Fruit fly (Drosophila melanogaster) whole organism, embryonic: ENCODE results near the gene CG15445.

Experiments
- CG11695 ChIP-seq: fragments of 200-800 bp; sonication (Bioruptor generic); IDR thresholded peaks from 3 replicates; pipeline ENCODE4 v1.3.6; 2022; ENCODE audit warnings: missing biosample characterization, missing genetic modification characterization
- CG12071 ChIP-seq: fragments of 200-800 bp; sonication (Bioruptor generic); optimal IDR thresholded peaks from 3 replicates; lab custom pipeline; 2018; ENCODE audit warnings: missing biosample characterization, mild to moderate bottlenecking, missing genetic modification characterization
- CG12219 ChIP-seq: fragments of 200-800 bp; sonication (Bioruptor generic); optimal IDR thresholded peaks from 3 replicates; lab custom pipeline; 2018; ENCODE audit warnings: missing biosample characterization, mild to moderate bottlenecking, missing genetic modification characterization
- CG12391 ChIP-seq: fragments of 200-800 bp; sonication (Bioruptor generic); optimal IDR thresholded peaks from 3 replicates; lab custom pipeline; 2018; ENCODE audit warnings: missing biosample characterization, mild to moderate bottlenecking, missing genetic modification characterization, moderate library complexity
- CG12659 ChIP-seq: fragments of 200-800 bp; sonication (Bioruptor generic); optimal IDR thresholded peaks from 3 replicates; lab custom pipeline; 2017; ENCODE audit warnings: mild to moderate bottlenecking, missing biosample characterization, missing genetic modification reagents, missing genetic modification characterization
- CG13894 ChIP-seq: fragments of 200-800 bp; sonication (Bioruptor generic); optimal IDR thresholded peaks from 3 replicates; lab custom pipeline; 2018; ENCODE audit warnings: missing biosample characterization, mild to moderate bottlenecking, missing genetic modification characterization, moderate library complexity
- CG14710 ChIP-seq: fragments of 200-800 bp; sonication (Bioruptor generic); optimal IDR thresholded peaks from 3 replicates; lab custom pipeline; 2019; ENCODE audit warnings: missing biosample characterization, mild to moderate bottlenecking, missing genetic modification characterization, moderate library complexity
- CG15011 ChIP-seq: fragments of 200-800 bp; sonication (Bioruptor generic); optimal IDR thresholded peaks from 3 replicates; lab custom pipeline; 2018; ENCODE audit warnings: missing biosample characterization, mild to moderate bottlenecking, missing genetic modification characterization
- CG16815 ChIP-seq: fragments of 200-800 bp; sonication (Bioruptor generic); optimal IDR thresholded peaks from 3 replicates; lab custom pipeline; 2017; ENCODE audit warnings: missing biosample characterization, mild to moderate bottlenecking, missing genetic modification characterization
- CG17568 ChIP-seq: fragments of 200-800 bp; sonication (Bioruptor generic); optimal IDR thresholded peaks from 2 replicates; lab custom pipeline; 2018; ENCODE audit warnings: missing biosample characterization, mild to moderate bottlenecking, missing genetic modification characterization, moderate library complexity
- CG2120 ChIP-seq: fragments of 200-800 bp; sonication (Bioruptor generic); optimal IDR thresholded peaks from 3 replicates; lab custom pipeline; 2016; ENCODE audit warnings: missing biosample characterization, missing genetic modification characterization
- CG32532 ChIP-seq: fragments of 200-800 bp; sonication (Bioruptor generic); IDR thresholded peaks from 2 replicates; pipeline ENCODE4 v1.3.6; 2022; ENCODE audit warnings: missing biosample characterization, missing genetic modification characterization
- CG3838 ChIP-seq: fragments of 200-800 bp; sonication (Bioruptor generic); optimal IDR thresholded peaks from 3 replicates; lab custom pipeline; 2016; ENCODE audit warnings: missing biosample characterization, missing genetic modification characterization
- CG7987 ChIP-seq: fragments of 200-800 bp; sonication (Bioruptor generic); optimal IDR thresholded peaks from 2 replicates; lab custom pipeline; 2018; ENCODE audit warnings: missing biosample characterization, mild to moderate bottlenecking, missing genetic modification characterization, moderate library complexity
- CG8359 ChIP-seq: fragments of 200-800 bp; sonication (Bioruptor generic); optimal IDR thresholded peaks from 2 replicates; lab custom pipeline; 2017; ENCODE audit warnings: missing biosample characterization, mild to moderate bottlenecking, missing genetic modification characterization, borderline replicate concordance
- CG9215 ChIP-seq: fragments of 200-800 bp; sonication (Bioruptor generic); IDR thresholded peaks from 2 replicates; pipeline ENCODE4 v1.3.6; 2022; ENCODE audit warnings: missing biosample characterization, missing genetic modification characterization
- CG9932 ChIP-seq: fragments of 200-800 bp; sonication (Bioruptor generic); IDR thresholded peaks from 2 replicates; pipeline ENCODE4 v1.3.6; 2022; ENCODE audit warnings: missing biosample characterization, missing genetic modification characterization
- CTCF ChIP-seq: fragments of 200-800 bp; sonication (Bioruptor generic); optimal IDR thresholded peaks from 2 replicates; lab custom pipeline; 2017; ENCODE audit warnings: missing biosample characterization, mild to moderate bottlenecking, missing genetic modification characterization, moderate library complexity
- Dbx ChIP-seq: fragments of 200-800 bp; sonication (Bioruptor generic); IDR thresholded peaks from 3 replicates; pipeline ENCODE4 v1.3.6; 2022; ENCODE audit warnings: missing biosample characterization, missing genetic modification characterization
- Drgx ChIP-seq: fragments of 200-800 bp; sonication (Bioruptor generic); IDR thresholded peaks from 2 replicates; pipeline ENCODE4 v1.3.6; 2022; ENCODE audit warnings: missing biosample characterization, missing genetic modification characterization
- HmgZ ChIP-seq: fragments of 200-800 bp; sonication (Bioruptor generic); optimal IDR thresholded peaks from 2 replicates; lab custom pipeline; 2018; ENCODE audit warnings: missing biosample characterization, mild to moderate bottlenecking, missing genetic modification characterization
- Meics ChIP-seq: fragments of 200-800 bp; sonication (Bioruptor generic); optimal IDR thresholded peaks from 2 replicates; lab custom pipeline; 2017; ENCODE audit warnings: missing biosample characterization, mild to moderate bottlenecking, missing genetic modification characterization
- Mrtf ChIP-seq: fragments of 200-800 bp; sonication (Bioruptor generic); IDR thresholded peaks from 3 replicates; pipeline ENCODE4 v1.3.6; 2022; ENCODE audit warnings: missing biosample characterization, missing genetic modification characterization
- Oaz ChIP-seq: fragments of 200-800 bp; sonication (Bioruptor generic); IDR thresholded peaks from 2 replicates; pipeline ENCODE4 v1.3.6; 2022; ENCODE audit warnings: missing biosample characterization, missing genetic modification characterization
- Rfx ChIP-seq: fragments of 200-800 bp; sonication (Bioruptor generic); IDR thresholded peaks from 2 replicates; pipeline ENCODE4 v1.3.6; 2022; ENCODE audit warnings: missing biosample characterization, missing genetic modification characterization
- TFAM ChIP-seq: fragments of 200-800 bp; sonication (Bioruptor generic); optimal IDR thresholded peaks from 2 replicates; lab custom pipeline; 2017; ENCODE audit warnings: missing biosample characterization, missing genetic modification characterization, inconsistent platforms
- Xbp1 ChIP-seq: fragments of 200-800 bp; sonication (Bioruptor generic); optimal IDR thresholded peaks from 3 replicates; lab custom pipeline; 2016; ENCODE audit warnings: missing biosample characterization, mild to moderate bottlenecking, missing genetic modification characterization
- Xrp1 ChIP-seq: fragments of 200-800 bp; sonication (Bioruptor generic); IDR thresholded peaks from 2 replicates; pipeline ENCODE4 v1.3.6; 2022; ENCODE audit warnings: missing biosample characterization, missing genetic modification characterization
- al ChIP-seq: fragments of 200-800 bp; sonication (Bioruptor generic); IDR thresholded peaks from 2 replicates; pipeline ENCODE4 v1.3.6; 2022; ENCODE audit warnings: missing biosample characterization, missing genetic modification characterization
- bbx ChIP-seq: fragments of 200-800 bp; sonication (Bioruptor generic); IDR thresholded peaks from 2 replicates; pipeline ENCODE4 v1.3.6; 2022; ENCODE audit warnings: missing biosample characterization, missing genetic modification characterization; ENCODE audit not compliant: partially characterized antibody
- cas ChIP-seq: fragments of 200-800 bp; sonication (Bioruptor generic); IDR thresholded peaks from 2 replicates; pipeline ENCODE4 v1.3.6; 2022; ENCODE audit warnings: missing biosample characterization, missing genetic modification characterization
- disco-r ChIP-seq: fragments of 200-800 bp; sonication (Bioruptor generic); optimal IDR thresholded peaks from 2 replicates; lab custom pipeline; 2016; ENCODE audit warnings: missing biosample characterization, missing genetic modification characterization
- kni ChIP-seq: fragments of 200-800 bp; sonication (Bioruptor generic); optimal IDR thresholded peaks from 3 replicates; lab custom pipeline; 2017; ENCODE audit warnings: mild to moderate bottlenecking, missing biosample characterization, missing genetic modification reagents, missing genetic modification characterization
- lilli ChIP-seq: fragments of 200-800 bp; sonication (Bioruptor generic); optimal IDR thresholded peaks from 3 replicates; lab custom pipeline; 2016; ENCODE audit warnings: missing biosample characterization, missing genetic modification characterization
- mld ChIP-seq: fragments of 200-800 bp; sonication (Bioruptor generic); IDR thresholded peaks from 3 replicates; pipeline ENCODE4 v1.3.6; 2022; ENCODE audit warnings: missing biosample characterization, missing genetic modification characterization; ENCODE audit not compliant: partially characterized antibody
- nom ChIP-seq: fragments of 200-800 bp; sonication (Bioruptor generic); optimal IDR thresholded peaks from 2 replicates; lab custom pipeline; 2017; ENCODE audit warnings: missing biosample characterization, missing genetic modification characterization, mild to moderate bottlenecking, moderate library complexity, missing genetic modification reagents
- prd ChIP-seq, 3 experiments: fragments of >200 bp in 2 of 3; fragments of 200-800 bp in 1 of 3; sonication (Bioruptor generic) in 1 of 3; optimal IDR thresholded peaks in 2 of 3; IDR thresholded peaks in 1 of 3; 2 replicates in 2 of 3; 3 replicates in 1 of 3; pipeline versions ENCODE4 v1.3.6 to Lab custom; 2017 to 2022; ENCODE audit warnings: missing biosample characterization in 1 of 3, missing genetic modification characterization in 1 of 3
- psq ChIP-seq: fragments of 200-800 bp; sonication (Bioruptor generic); optimal IDR thresholded peaks from 2 replicates; lab custom pipeline; 2017; ENCODE audit warnings: missing biosample characterization, missing genetic modification characterization
- sc ChIP-seq, 3 experiments: fragments of >200 bp in 2 of 3; fragments of 200-800 bp in 1 of 3; sonication (Bioruptor generic) in 1 of 3; optimal IDR thresholded peaks; 2 replicates in 2 of 3; 3 replicates in 1 of 3; lab custom pipeline; 2017; ENCODE audit warnings: mild to moderate bottlenecking in 1 of 3, missing biosample characterization in 1 of 3, missing genetic modification characterization in 1 of 3, missing genetic modification reagents in 1 of 3
- slbo ChIP-seq: fragments of 200-800 bp; sonication (Bioruptor generic); IDR thresholded peaks from 2 replicates; pipeline ENCODE4 v1.3.6; 2022; ENCODE audit warnings: missing biosample characterization, missing genetic modification characterization
- tll ChIP-seq, 2 experiments: fragments of 200-800 bp in 1 of 2; fragments of >200 bp in 1 of 2; sonication (Bioruptor generic) in 1 of 2; optimal IDR thresholded peaks; 2 replicates each; lab custom pipeline; 2017 to 2019; ENCODE audit warnings: missing biosample characterization in 2 of 2, missing genetic modification characterization in 2 of 2, mild to moderate bottlenecking in 1 of 2, moderate library complexity in 1 of 2
- tna ChIP-seq: fragments of 200-800 bp; sonication (Bioruptor generic); IDR thresholded peaks from 2 replicates; pipeline ENCODE4 v1.3.6; 2022; ENCODE audit warnings: missing biosample characterization, missing genetic modification characterization; ENCODE audit not compliant: partially characterized antibody
- zen2 ChIP-seq: fragments of 200-800 bp; sonication (Bioruptor generic); IDR thresholded peaks from 3 replicates; pipeline ENCODE4 v1.3.6; 2022; ENCODE audit warnings: missing biosample characterization, missing genetic modification characterization; ENCODE audit not compliant: partially characterized antibody
- zf30C ChIP-seq: fragments of 200-800 bp; sonication (Bioruptor generic); optimal IDR thresholded peaks from 3 replicates; lab custom pipeline; 2018; ENCODE audit warnings: missing biosample characterization, mild to moderate bottlenecking, missing genetic modification characterization

Gene CG15445

DNA sequence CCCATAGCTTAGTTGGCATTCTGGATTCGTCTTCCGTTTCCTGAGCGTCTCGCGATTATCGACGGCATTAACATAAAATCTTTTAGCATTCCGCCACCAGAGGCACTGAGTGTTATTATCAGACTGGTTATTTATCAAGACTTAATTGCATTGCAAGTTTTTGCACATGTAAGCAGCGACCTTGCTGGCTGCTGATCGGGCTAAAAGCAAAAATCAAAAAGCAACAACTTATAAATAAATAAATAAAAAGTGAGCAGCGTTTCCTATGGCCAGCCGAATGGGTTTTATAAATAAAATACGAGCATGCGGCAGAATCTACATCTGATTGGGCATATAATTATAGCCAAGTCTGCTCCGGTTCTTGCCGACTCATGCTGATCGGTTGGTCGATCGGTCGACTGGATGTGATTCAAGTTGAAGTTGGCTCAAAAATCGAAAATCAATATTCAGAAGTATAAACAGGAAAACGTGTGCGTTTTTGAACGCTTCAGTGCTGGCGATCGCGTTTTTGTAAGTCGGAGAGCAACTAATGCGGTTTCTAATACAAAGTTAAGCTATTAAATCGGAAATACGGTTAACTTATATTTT, 9.1 kb downstream of the CG15445 start:
- TF ChIP-seq sc (optimal IDR thresholded peaks at IDR 0.05; lab: Kevin White, UChicago) (no peak), sc (GFP tag; optimal IDR thresholded peaks at IDR 0.05; lab: Kevin White, UChicago) (no peak), zf30C (GFP tag; lab: Kevin White, UChicago) (no peak), CG13894 (peak; percentile 90), kni (GFP tag; lab: Kevin White, UChicago) (no peak), Xrp1 (GFP tag; lab: Robert Waterston, UW) (no peak)

- no peak for TF ChIP-seq psq (GFP tag; lab: Kevin White, UChicago)
- peak; percentile 94 for TF ChIP-seq CG8359 (GFP tag; lab: Kevin White, UChicago)
Measured at dm6 chrX:21126790-21127189, 9.8 kb downstream of the CG15445 start.

DNA sequence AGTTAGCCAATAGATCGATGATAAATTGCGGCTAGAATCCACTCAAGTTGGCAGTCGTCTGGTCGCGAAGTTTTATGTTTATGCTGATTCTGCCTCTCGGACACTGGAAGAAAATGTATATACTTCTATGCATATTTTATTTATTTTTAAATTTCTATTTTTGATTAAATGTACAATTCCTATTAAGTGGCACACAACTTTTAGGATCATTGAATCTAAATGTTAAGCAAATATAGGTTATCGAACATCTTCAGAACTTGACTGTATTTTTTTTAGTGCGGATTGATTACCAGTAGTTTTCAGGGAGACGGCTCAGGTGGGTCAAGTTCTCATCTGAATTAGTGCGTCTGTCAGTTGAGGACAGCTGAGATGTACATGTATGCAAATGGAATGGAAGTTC, 10.3 kb downstream of the CG15445 start:
- TF ChIP-seq mld (no peak), nom (GFP tag; lab: Kevin White, UChicago) (peak; percentile 19), CG17568 (no peak), prd (optimal IDR thresholded peaks at IDR 0.05; lab: Kevin White, UChicago) (no peak), prd (GFP tag; IDR thresholded peaks at IDR 0.05; lab: Robert Waterston, UW) (peak; percentile 32; the same call in 1 of the 3 replicates), CG15011 (GFP tag; lab: Kevin White, UChicago) (no peak), CG16815 (no peak), CG32532 (GFP tag; lab: Robert Waterston, UW) (peak; percentile 64; the same call in 1 of the 2 replicates), CG2120 (GFP tag; lab: Kevin White, UChicago) (peak; percentile 44), tna (no peak), cas (GFP tag; lab: Robert Waterston, UW) (no peak), Mrtf (GFP tag; lab: Robert Waterston, UW) (no peak), HmgZ (tag; lab: Kevin White, UChicago) (no peak), sc (optimal IDR thresholded peaks at IDR 0.05; lab: Kevin White, UChicago) (no peak), sc (GFP tag; optimal IDR thresholded peaks at IDR 0.05; lab: Kevin White, UChicago) (no peak), al (GFP tag; lab: Robert Waterston, UW) (peak; percentile 50; the same call in 1 of the 2 replicates), CG11695 (GFP tag; lab: Robert Waterston, UW) (no peak), zen2 (no peak), CG14710 (tag; lab: Kevin White, UChicago) (no peak), CG12219 (GFP tag; lab: Kevin White, UChicago) (no peak), disco-r (GFP tag; lab: Kevin White, UChicago) (no peak), Drgx (GFP tag; lab: Robert Waterston, UW) (0 out of 2 replicates have a peak, but pooled peaks have one; percentile 22), slbo (GFP tag; lab: Robert Waterston, UW) (peak; percentile 63), CG13894 (peak; percentile 10), CG9932 (GFP tag; lab: Robert Waterston, UW) (peak; percentile 68; the same call in 1 of the 2 replicates), CG3838 (no peak), lilli (GFP tag; lab: Kevin White, UChicago) (peak; percentile 19), CTCF (GFP tag; lab: Kevin White, UChicago) (no peak), CG12659 (GFP tag; lab: Kevin White, UChicago) (no peak), CG12391 (tag; lab: Kevin White, UChicago) (no peak), bbx (GFP tag; lab: Robert Waterston, UW) (no peak), CG9215 (GFP tag; lab: Robert Waterston, UW) (peak; percentile 18; the same call in 1 of the 2 replicates), TFAM (no peak), tll (GFP tag; optimal IDR thresholded peaks at IDR 0.05; lab: Kevin White, UChicago) (no peak), CG12071 (GFP tag; lab: Kevin White, UChicago) (no peak), CG7987 (GFP tag; lab: Kevin White, UChicago) (no peak), Xbp1 (GFP tag; lab: Kevin White, UChicago) (no peak), Rfx (GFP tag; lab: Robert Waterston, UW) (peak; percentile 60; the same call in 1 of the 2 replicates), Meics (GFP tag; lab: Kevin White, UChicago) (peak; percentile 20), Dbx (peak; percentile 41; the same call in 1 of the 3 replicates), Xrp1 (GFP tag; lab: Robert Waterston, UW) (no peak), Oaz (GFP tag; lab: Robert Waterston, UW) (no peak)
